Fruit fly (Drosophila melanogaster): Measurements from ENCODE around the gene Rab9Fb.

DNA sequence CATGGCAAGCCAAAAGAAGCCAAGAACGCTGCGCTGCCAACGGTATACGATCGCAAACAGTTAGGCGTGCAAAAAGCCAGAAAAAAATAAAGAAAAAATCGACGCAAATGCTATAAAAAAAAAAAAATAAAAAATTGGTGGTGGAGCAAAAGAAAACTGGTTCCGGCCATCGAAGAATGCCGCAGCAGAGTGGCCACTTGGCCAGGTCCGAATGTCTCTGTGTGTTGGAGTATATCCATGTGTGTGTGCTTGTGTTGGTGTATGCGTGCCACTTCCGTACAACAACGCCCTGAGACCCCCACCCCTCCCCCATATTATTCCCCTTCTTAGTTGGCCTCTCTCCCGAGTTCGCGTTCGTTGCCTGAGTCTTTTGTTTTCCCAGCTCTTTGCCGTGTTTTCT lies 20.0 kb downstream of the Rab9Fb start:
- TF ChIP-seq insv (optimal IDR thresholded peaks at IDR 0.05) (no peak), psq (optimal IDR thresholded peaks at IDR 0.05) (no peak), ttk (optimal IDR thresholded peaks at IDR 0.05) (no peak), Myc (optimal IDR thresholded peaks at IDR 0.05) (no peak), h (optimal IDR thresholded peaks at IDR 0.05) (no peak)

Data from Kc167 (cell line).